Comparison of ENCODE assay signal across 1 fruit fly cellular context in the genomic region with DNA sequence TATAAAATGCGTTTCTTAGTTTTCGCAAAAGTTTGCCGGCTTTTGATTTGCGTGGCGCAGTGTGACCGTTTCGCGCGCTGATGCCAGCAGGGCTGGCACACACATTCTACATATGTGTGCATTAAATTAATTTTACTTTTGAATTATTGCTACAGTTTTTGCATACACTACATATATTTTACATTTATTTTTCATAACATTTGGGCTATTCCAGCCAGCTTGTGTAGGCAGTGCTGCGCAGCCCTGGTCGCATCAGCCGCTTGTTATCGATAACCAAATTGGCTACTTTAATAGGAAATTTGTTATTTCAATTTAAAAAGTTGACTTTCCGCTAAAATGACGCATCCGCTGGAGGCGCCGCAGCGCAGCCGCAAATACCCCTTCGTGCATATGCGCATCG.
TF ChIP-seq lines count a peak whose summit lies in the region.

A gene (minus strand): TSS at position 57 of the 400 bp plus-strand sequence.
A gene (plus strand): TSS at position 260 of the 400 bp plus-strand sequence.

TF ChIP-seq in whole organism, embryonic, 481 proteins besides CTCF, POLR2A, EP300 and RAD21 (continued from another document):
- TF ChIP-seq cato (GFP tag; optimal IDR thresholded peaks at IDR 0.05; lab: Kevin White, UChicago; ENCODE audit: borderline replicate concordance) (no peak), gem (tag; optimal IDR thresholded peaks at IDR 0.05; lab: Kevin White, UChicago) (no peak), aop (GFP tag; IDR thresholded peaks at IDR 0.05; lab: Robert Waterston, UW) (no peak), CG12236 (GFP tag; optimal IDR thresholded peaks at IDR 0.05; lab: Kevin White, UChicago) (no peak), CG7556 (GFP tag; optimal IDR thresholded peaks at IDR 0.05; lab: Kevin White, UChicago) (peak; percentile 20), ro (GFP tag; IDR thresholded peaks at IDR 0.05; lab: Robert Waterston, UW) (no peak), CG34422 (GFP tag; IDR thresholded peaks at IDR 0.05; lab: Robert Waterston, UW) (peak; percentile 92), Nf-YB (GFP tag; optimal IDR thresholded peaks at IDR 0.05; lab: Kevin White, UChicago) (peak; percentile 10), bab2 (GFP tag; optimal IDR thresholded peaks at IDR 0.05; lab: Kevin White, UChicago) (peak; percentile 52), CG31365 (tag; optimal IDR thresholded peaks at IDR 0.05; lab: Kevin White, UChicago) (no peak), CG17802 (tag; optimal IDR thresholded peaks at IDR 0.05; lab: Kevin White, UChicago) (no peak), CG13123 (GFP tag; optimal IDR thresholded peaks at IDR 0.05; lab: Kevin White, UChicago) (no peak), trh (GFP tag; optimal IDR thresholded peaks at IDR 0.05; lab: Kevin White, UChicago) (peak; percentile 32), scrt (GFP tag; optimal IDR thresholded peaks at IDR 0.05; lab: Kevin White, UChicago) (no peak), CG16813 (GFP tag; IDR thresholded peaks at IDR 0.05; lab: Robert Waterston, UW; ENCODE audit: partially characterized antibody) (peak; percentile 58), bbx (GFP tag; IDR thresholded peaks at IDR 0.05; lab: Robert Waterston, UW; ENCODE audit: partially characterized antibody) (peak; percentile 71), CG17361 (GFP tag; IDR thresholded peaks at IDR 0.05; lab: Robert Waterston, UW) (peak; percentile 47; the same call in 2 of the 3 replicates), gsb (GFP tag; IDR thresholded peaks at IDR 0.05; lab: Robert Waterston, UW) (no peak; the same call in 1 of the 2 replicates), CG15479 (GFP tag; optimal IDR thresholded peaks at IDR 0.05; lab: Kevin White, UChicago) (peak; percentile 31), CG9797 (GFP tag; optimal IDR thresholded peaks at IDR 0.05; lab: Kevin White, UChicago) (peak; percentile 92), abd-A (tag; optimal IDR thresholded peaks at IDR 0.05; lab: Kevin White, UChicago) (no peak), stwl (tag; optimal IDR thresholded peaks at IDR 0.05; lab: Kevin White, UChicago) (peak; percentile 97), ssp (GFP tag; IDR thresholded peaks at IDR 0.05; lab: Robert Waterston, UW) (peak; percentile 83), CG2875 (GFP tag; optimal IDR thresholded peaks at IDR 0.05; lab: Kevin White, UChicago) (peak; percentile 23), vnd (GFP tag; IDR thresholded peaks at IDR 0.05; lab: Robert Waterston, UW; ENCODE audit: partially characterized antibody) (peak; percentile 47; the same call in 1 of the 3 replicates), phol (tag; optimal IDR thresholded peaks at IDR 0.05; lab: Kevin White, UChicago) (peak; percentile 69), CG17328 (GFP tag; IDR thresholded peaks at IDR 0.05; lab: Robert Waterston, UW) (peak; percentile 45; the same call in 1 of the 2 replicates), mld (GFP tag; IDR thresholded peaks at IDR 0.05; lab: Robert Waterston, UW; ENCODE audit: partially characterized antibody) (no peak), exex (tag; optimal IDR thresholded peaks at IDR 0.05; lab: Kevin White, UChicago) (no peak), CG16863 (GFP tag; optimal IDR thresholded peaks at IDR 0.05; lab: Kevin White, UChicago) (no peak), CG18619 (GFP tag; optimal IDR thresholded peaks at IDR 0.05; lab: Kevin White, UChicago) (peak; percentile 30), tap (tag; optimal IDR thresholded peaks at IDR 0.05; lab: Kevin White, UChicago) (no peak), jumu (GFP tag; optimal IDR thresholded peaks at IDR 0.05; lab: Kevin White, UChicago) (peak; percentile 57), CG4404 (GFP tag; IDR thresholded peaks at IDR 0.05; lab: Robert Waterston, UW) (no peak), CG3838 (GFP tag; optimal IDR thresholded peaks at IDR 0.05; lab: Kevin White, UChicago) (no peak), rib (GFP tag; IDR thresholded peaks at IDR 0.05; lab: Robert Waterston, UW) (peak; percentile 92), CG1832 (GFP tag; optimal IDR thresholded peaks at IDR 0.05; lab: Kevin White, UChicago) (no peak), Dbx (GFP tag; IDR thresholded peaks at IDR 0.05; lab: Robert Waterston, UW) (peak; percentile 63; the same call in 1 of the 3 replicates), CG8359 (GFP tag; optimal IDR thresholded peaks at IDR 0.05; lab: Kevin White, UChicago; ENCODE audit: borderline replicate concordance) (no peak), dmrt11E (tag; optimal IDR thresholded peaks at IDR 0.05; lab: Kevin White, UChicago) (peak; percentile 53), CG15073 (GFP tag; optimal IDR thresholded peaks at IDR 0.05; lab: Kevin White, UChicago) (no peak), hbn (GFP tag; IDR thresholded peaks at IDR 0.05; lab: Robert Waterston, UW; ENCODE audit: partially characterized antibody) (peak; percentile 65), ash1 (GFP tag; optimal IDR thresholded peaks at IDR 0.05; lab: Kevin White, UChicago) (no peak), Bdp1 (GFP tag; optimal IDR thresholded peaks at IDR 0.05; lab: Kevin White, UChicago) (peak; percentile 24), ATbp (GFP tag; optimal IDR thresholded peaks at IDR 0.05; lab: Kevin White, UChicago) (no peak), prd (optimal IDR thresholded peaks at IDR 0.05; lab: Kevin White, UChicago) (no peak), prd (GFP tag; IDR thresholded peaks at IDR 0.05; lab: Robert Waterston, UW) (peak; percentile 87), CoRest (tag; optimal IDR thresholded peaks at IDR 0.05; lab: Kevin White, UChicago) (peak; percentile 59), CG11723 (GFP tag; optimal IDR thresholded peaks at IDR 0.05; lab: Kevin White, UChicago) (no peak), TFAM (GFP tag; optimal IDR thresholded peaks at IDR 0.05; lab: Kevin White, UChicago) (no peak), Atf6 (GFP tag; IDR thresholded peaks at IDR 0.05; lab: Robert Waterston, UW) (no peak), CG3995 (GFP tag; optimal IDR thresholded peaks at IDR 0.05; lab: Kevin White, UChicago) (no peak), nom (GFP tag; optimal IDR thresholded peaks at IDR 0.05; lab: Kevin White, UChicago) (peak; percentile 14), CG9609 (GFP tag; optimal IDR thresholded peaks at IDR 0.05; lab: Kevin White, UChicago) (no peak), CG3163 (GFP tag; optimal IDR thresholded peaks at IDR 0.05; lab: Kevin White, UChicago) (no peak), MBD-R2 (GFP tag; IDR thresholded peaks at IDR 0.05; lab: Robert Waterston, UW) (peak; percentile 99), CG11560 (tag; IDR thresholded peaks at IDR 0.05; lab: Robert Waterston, UW) (no peak), tx (GFP tag; optimal IDR thresholded peaks at IDR 0.05; lab: Kevin White, UChicago) (peak; percentile 28), Ada2b (GFP tag; IDR thresholded peaks at IDR 0.05; lab: Robert Waterston, UW) (0 out of 2 replicates have a peak, but pooled peaks have one; percentile 33)
